Worm (Caenorhabditis elegans): ENCODE results near the gene xnd-1.

The xnd-1 gene

ce11 chrIII:5584647-5585046, 19.6 kb upstream of the xnd-1 start, which contains the start of gene F56D2.3:
Gene F56D2.3, plus strand, starts transcription at chrIII:5584947.
- TF ChIP-seq cnd-1 (tag; optimal IDR thresholded peaks at IDR 0.05) (peak; percentile 5), ceh-83 (GFP tag; optimal IDR thresholded peaks at IDR 0.05) (no peak), nhr-2 (tag; optimal IDR thresholded peaks at IDR 0.05) (no peak)

ce11 chrIII:5585711-5586110, 18.5 kb upstream of the xnd-1 start:
- TF ChIP-seq lsy-2 (tag; optimal IDR thresholded peaks at IDR 0.05) (no peak), nhr-12 (tag; optimal IDR thresholded peaks at IDR 0.05) (no peak), zip-8 (tag; optimal IDR thresholded peaks at IDR 0.05) (no peak), nhr-28 (tag; optimal IDR thresholded peaks at IDR 0.05) (no peak), nhr-76 (tag; optimal IDR thresholded peaks at IDR 0.05) (no peak), unc-62 (GFP tag; optimal IDR thresholded peaks at IDR 0.05) (no peak), sptf-1 (tag; optimal IDR thresholded peaks at IDR 0.05) (no peak), flh-1 (GFP tag; optimal IDR thresholded peaks at IDR 0.05) (no peak), drap-1 (GFP tag; optimal IDR thresholded peaks at IDR 0.05) (no peak), ceh-39 (tag; optimal IDR thresholded peaks at IDR 0.05) (no peak), blmp-1 (tag; optimal IDR thresholded peaks at IDR 0.05) (no peak), cnd-1 (tag; optimal IDR thresholded peaks at IDR 0.05) (no peak), tbx-8 (GFP tag; optimal IDR thresholded peaks at IDR 0.05) (no peak), unc-39 (tag; optimal IDR thresholded peaks at IDR 0.05) (no peak), snpc-4 (tag; optimal IDR thresholded peaks at IDR 0.05) (no peak), elt-1 (tag; optimal IDR thresholded peaks at IDR 0.05; ENCODE audit: borderline replicate concordance, insufficient read depth) (no peak), lin-32 (GFP tag; optimal IDR thresholded peaks at IDR 0.05) (no peak)

- TF ChIP-seq elt-3 (tag; optimal IDR thresholded peaks at IDR 0.05) (no peak), lin-13 (tag; optimal IDR thresholded peaks at IDR 0.05) (no peak), tbx-8 (GFP tag; optimal IDR thresholded peaks at IDR 0.05) (no peak), flh-1 (GFP tag; optimal IDR thresholded peaks at IDR 0.05) (no peak), mls-2 (tag; optimal IDR thresholded peaks at IDR 0.05) (no peak), mep-1 (tag; optimal IDR thresholded peaks at IDR 0.05) (peak; percentile 37), nhr-2 (tag; optimal IDR thresholded peaks at IDR 0.05) (peak; percentile 1), ceh-39 (tag; optimal IDR thresholded peaks at IDR 0.05) (no peak), lsy-2 (tag; optimal IDR thresholded peaks at IDR 0.05) (no peak), ces-1 (GFP tag; optimal IDR thresholded peaks at IDR 0.05) (no peak), M03D4.4 (tag; optimal IDR thresholded peaks at IDR 0.05) (no peak), pha-4 (tag; optimal IDR thresholded peaks at IDR 0.05) (no peak)
Observed at ce11 chrIII:5586925-5587324, 17.3 kb upstream of the xnd-1 start, which contains the start of gene F56D2.2. Gene F56D2.2, plus strand, starts transcription at chrIII:5587263.

- TF ChIP-seq nhr-237 (tag; optimal IDR thresholded peaks at IDR 0.05) (no peak), blmp-1 (tag; optimal IDR thresholded peaks at IDR 0.05) (no peak), mls-2 (tag; optimal IDR thresholded peaks at IDR 0.05) (no peak), nhr-76 (tag; optimal IDR thresholded peaks at IDR 0.05) (no peak), nhr-12 (tag; optimal IDR thresholded peaks at IDR 0.05) (no peak), pha-4 (tag; optimal IDR thresholded peaks at IDR 0.05) (no peak), ceh-43 (GFP tag; optimal IDR thresholded peaks at IDR 0.05) (no peak), bed-3 (GFP tag; optimal IDR thresholded peaks at IDR 0.05) (no peak), cnd-1 (tag; optimal IDR thresholded peaks at IDR 0.05) (no peak), ztf-11 (tag; optimal IDR thresholded peaks at IDR 0.05) (no peak), elt-3 (tag; optimal IDR thresholded peaks at IDR 0.05) (no peak), ceh-39 (tag; optimal IDR thresholded peaks at IDR 0.05) (no peak), snpc-4 (tag; optimal IDR thresholded peaks at IDR 0.05) (no peak)
Observed at ce11 chrIII:5588746-5589145, 15.5 kb upstream of the xnd-1 start.

- TF ChIP-seq zip-8 (tag; optimal IDR thresholded peaks at IDR 0.05) (no peak), unc-120 (tag; optimal IDR thresholded peaks at IDR 0.05; ENCODE audit: poor library complexity, severe bottlenecking) (peak; percentile 20), ceh-39 (tag; optimal IDR thresholded peaks at IDR 0.05) (no peak), lsy-2 (tag; optimal IDR thresholded peaks at IDR 0.05) (peak; percentile 76), blmp-1 (tag; optimal IDR thresholded peaks at IDR 0.05) (no peak), lin-13 (tag; optimal IDR thresholded peaks at IDR 0.05) (peak; percentile 55), snpc-4 (tag; optimal IDR thresholded peaks at IDR 0.05) (no peak), ces-1 (GFP tag; optimal IDR thresholded peaks at IDR 0.05) (no peak), nhr-2 (tag; optimal IDR thresholded peaks at IDR 0.05) (no peak), unc-62 (GFP tag; optimal IDR thresholded peaks at IDR 0.05) (no peak), ham-2 (GFP tag; optimal IDR thresholded peaks at IDR 0.05) (no peak), pha-4 (tag; optimal IDR thresholded peaks at IDR 0.05) (peak; percentile 41), mep-1 (tag; optimal IDR thresholded peaks at IDR 0.05) (peak; percentile 71), ceh-83 (GFP tag; optimal IDR thresholded peaks at IDR 0.05) (no peak), drap-1 (GFP tag; optimal IDR thresholded peaks at IDR 0.05) (no peak)
Observed at ce11 chrIII:5591668-5592149, 12.6 kb upstream of the xnd-1 start, which contains the start of the genes ddx-15 and ucr-1. Gene ddx-15, minus strand, starts transcription at chrIII:5591718. Gene ucr-1, plus strand, starts transcription at chrIII:5592135.

All from whole organism, mixed stage, embryonic.